Fruit fly (Drosophila melanogaster): Measurements from ENCODE around the gene Met.

Met gene

dm6 chrX:11576540-11576939 lies 39.4 kb upstream of the Met start, which contains the start of gene CG11695 (continued):
- no peak for TF ChIP-seq CG14860 (GFP tag; IDR thresholded peaks at IDR 0.05; ENCODE audit: partially characterized antibody)
- peak; percentile 78 for TF ChIP-seq CG3847 (GFP tag; IDR thresholded peaks at IDR 0.05)
- peak; percentile 92 for TF ChIP-seq sens (GFP tag)
- peak; percentile 0 for TF ChIP-seq CG9876 (GFP tag; optimal IDR thresholded peaks at IDR 0.05)
- TF ChIP-seq MBD-R2 (GFP tag; IDR thresholded peaks at IDR 0.05), result peak; percentile 94
- peak; percentile 73 for TF ChIP-seq NfI (GFP tag; optimal IDR thresholded peaks at IDR 0.05)
- TF ChIP-seq Optix (GFP tag; IDR thresholded peaks at IDR 0.05), result no peak
- TF ChIP-seq slou (GFP tag; optimal IDR thresholded peaks at IDR 0.05), result peak; percentile 60
- TF ChIP-seq run (tag; optimal IDR thresholded peaks at IDR 0.05), result no peak
- TF ChIP-seq Nf-YC (tag; optimal IDR thresholded peaks at IDR 0.05), result peak; percentile 78
- TF ChIP-seq CG30020 (tag; optimal IDR thresholded peaks at IDR 0.05), result peak; percentile 52
- TF ChIP-seq Hr78 (GFP tag; optimal IDR thresholded peaks at IDR 0.05), result no peak
- peak; percentile 26 for TF ChIP-seq Sry-δ (GFP tag; optimal IDR thresholded peaks at IDR 0.05)
- peak; percentile 33; the same call in 1 of the 2 replicates for TF ChIP-seq H2.0 (GFP tag; IDR thresholded peaks at IDR 0.05)
- peak; percentile 12 for TF ChIP-seq CG8281 (tag; optimal IDR thresholded peaks at IDR 0.05)
- TF ChIP-seq CG9215 (GFP tag; IDR thresholded peaks at IDR 0.05), result peak; percentile 59
- peak; percentile 7 to 58 for TF ChIP-seq bsh (GFP tag; optimal IDR thresholded peaks at IDR 0.05)
- peak; percentile 59 for TF ChIP-seq CG17385 (GFP tag; optimal IDR thresholded peaks at IDR 0.05)
- no peak for TF ChIP-seq CG33213 (GFP tag; optimal IDR thresholded peaks at IDR 0.05)
- TF ChIP-seq ase (GFP tag; IDR thresholded peaks at IDR 0.05), result no peak
- peak; percentile 51 for TF ChIP-seq CG3838 (GFP tag; optimal IDR thresholded peaks at IDR 0.05)
- TF ChIP-seq hth (optimal IDR thresholded peaks at IDR 0.05), result no peak
- TF ChIP-seq CG10979 (tag; optimal IDR thresholded peaks at IDR 0.05), result peak; percentile 58
- TF ChIP-seq Lim3 (GFP tag; IDR thresholded peaks at IDR 0.05), result no peak
- TF ChIP-seq CG7372 (GFP tag; IDR thresholded peaks at IDR 0.05), result peak; percentile 24; the same call in 1 of the 2 replicates
- TF ChIP-seq CG2889 (GFP tag; IDR thresholded peaks at IDR 0.05), result peak; percentile 54; the same call in 1 of the 3 replicates
- no peak for TF ChIP-seq CG6175 (GFP tag; IDR thresholded peaks at IDR 0.05)
- no peak for TF ChIP-seq MESR4 (GFP tag; optimal IDR thresholded peaks at IDR 0.05)
- peak; percentile 7 for TF ChIP-seq CG9797 (GFP tag; optimal IDR thresholded peaks at IDR 0.05)
- TF ChIP-seq danr (GFP tag; IDR thresholded peaks at IDR 0.05), result 0 out of 2 replicates have a peak, but pooled peaks have one; percentile 13
- peak; percentile 39 for TF ChIP-seq CG16815 (GFP tag; optimal IDR thresholded peaks at IDR 0.05)
- TF ChIP-seq eyg (GFP tag; optimal IDR thresholded peaks at IDR 0.05), result no peak
- TF ChIP-seq hkb (optimal IDR thresholded peaks at IDR 0.05), result peak; percentile 51
- TF ChIP-seq hkb (GFP tag; IDR thresholded peaks at IDR 0.05), result peak; percentile 25; the same call in 1 of the 2 replicates
- peak; percentile 55 for TF ChIP-seq Max (GFP tag; optimal IDR thresholded peaks at IDR 0.05)
- peak; percentile 49 for TF ChIP-seq fd96Cb (tag; optimal IDR thresholded peaks at IDR 0.05)
- no peak for TF ChIP-seq CG2199 (GFP tag; IDR thresholded peaks at IDR 0.05)
- peak; percentile 80 for TF ChIP-seq HmgZ (tag; optimal IDR thresholded peaks at IDR 0.05)
- TF ChIP-seq HLH4C (GFP tag; IDR thresholded peaks at IDR 0.05; ENCODE audit: partially characterized antibody), result no peak
- TF ChIP-seq sens-2 (GFP tag; IDR thresholded peaks at IDR 0.05), result no peak
- TF ChIP-seq CrebB (tag; optimal IDR thresholded peaks at IDR 0.05), result no peak
- TF ChIP-seq CG10321 (GFP tag; IDR thresholded peaks at IDR 0.05), result no peak
- no peak for TF ChIP-seq dm (GFP tag; optimal IDR thresholded peaks at IDR 0.05)
- peak; percentile 60 for TF ChIP-seq CG1602 (GFP tag; optimal IDR thresholded peaks at IDR 0.05)
- peak; percentile 83 for TF ChIP-seq CoRest (tag; optimal IDR thresholded peaks at IDR 0.05)
- no peak for TF ChIP-seq CG4282 (GFP tag; optimal IDR thresholded peaks at IDR 0.05)
- TF ChIP-seq CG1603 (tag; optimal IDR thresholded peaks at IDR 0.05), result peak; percentile 51
- no peak for TF ChIP-seq Kr (GFP tag; optimal IDR thresholded peaks at IDR 0.05)
- peak; percentile 36; the same call in 1 of the 2 replicates for TF ChIP-seq chm (GFP tag; IDR thresholded peaks at IDR 0.05)
- peak; percentile 45 for TF ChIP-seq CG7556 (GFP tag; optimal IDR thresholded peaks at IDR 0.05)
- no peak for TF ChIP-seq ato (GFP tag; IDR thresholded peaks at IDR 0.05; ENCODE audit: partially characterized antibody)
- TF ChIP-seq CG9932 (GFP tag; IDR thresholded peaks at IDR 0.05), result peak; percentile 80
